Fruit fly (Drosophila melanogaster) whole organism, prepupa: ENCODE measurements around the gene CG3345.
A peak's percentile ranks its signal among the peaks of the same experiment; 100 is the strongest.

Experiments
- Blimp-1 ChIP-seq: fragments of 200-800 bp; sonication (Bioruptor generic); optimal IDR thresholded peaks from 3 replicates; lab custom pipeline; 2017; ENCODE audit warnings: missing biosample characterization, missing genetic modification characterization, mild to moderate bottlenecking, moderate library complexity, missing genetic modification reagents
- CG10631 ChIP-seq: fragments of 200-800 bp; sonication (Bioruptor generic); optimal IDR thresholded peaks from 2 replicates; lab custom pipeline; 2016; ENCODE audit warnings: missing biosample characterization, missing genetic modification characterization
- CG10669 ChIP-seq: fragments of 200-800 bp; sonication (Bioruptor generic); optimal IDR thresholded peaks from 3 replicates; lab custom pipeline; 2018; ENCODE audit warnings: missing biosample characterization, mild to moderate bottlenecking, missing genetic modification characterization, moderate library complexity
- CG11294 ChIP-seq: fragments of 200-800 bp; sonication (Bioruptor generic); IDR thresholded peaks from 2 replicates; pipeline ENCODE4 v1.3.6; 2022; ENCODE audit warnings: missing biosample characterization, missing genetic modification characterization
- CG15336 ChIP-seq: fragments of 200-800 bp; sonication (Bioruptor generic); IDR thresholded peaks from 2 replicates; pipeline ENCODE4 v1.3.6; 2022; ENCODE audit warnings: missing biosample characterization, missing genetic modification characterization
- CG1621 ChIP-seq: fragments of 200-800 bp; sonication (Bioruptor generic); optimal IDR thresholded peaks from 3 replicates; lab custom pipeline; 2018; ENCODE audit warnings: missing biosample characterization, mild to moderate bottlenecking, missing genetic modification characterization
- CG16779 ChIP-seq: fragments of 200-800 bp; sonication (Bioruptor generic); optimal IDR thresholded peaks from 3 replicates; lab custom pipeline; 2017; ENCODE audit warnings: missing biosample characterization, mild to moderate bottlenecking, missing genetic modification characterization
- CG3032 ChIP-seq: fragments of 200-800 bp; optimal IDR thresholded peaks from 2 replicates; lab custom pipeline; 2019; ENCODE audit warnings: missing biosample characterization, mild to moderate bottlenecking, missing genetic modification characterization, moderate library complexity
- CG31627 ChIP-seq: fragments of 200-800 bp; sonication (Bioruptor generic); optimal IDR thresholded peaks from 3 replicates; lab custom pipeline; 2016; ENCODE audit warnings: missing biosample characterization, missing genetic modification characterization
- CG32006 ChIP-seq: fragments of 200-800 bp; sonication (Bioruptor generic); optimal IDR thresholded peaks from 3 replicates; lab custom pipeline; 2017; ENCODE audit warnings: missing biosample characterization, mild to moderate bottlenecking, missing genetic modification characterization
- CG3919 ChIP-seq: fragments of 200-800 bp; sonication (Bioruptor generic); optimal IDR thresholded peaks from 3 replicates; lab custom pipeline; 2016; ENCODE audit warnings: missing biosample characterization, missing genetic modification characterization
- CG4318 ChIP-seq: fragments of 200-800 bp; sonication (Bioruptor generic); optimal IDR thresholded peaks from 3 replicates; lab custom pipeline; 2017; ENCODE audit warnings: missing biosample characterization, mild to moderate bottlenecking, missing genetic modification characterization
- CG6163 ChIP-seq: fragments of 200-800 bp; sonication (Bioruptor generic); IDR thresholded peaks from 3 replicates; pipeline ENCODE4 v1.3.6; 2022; ENCODE audit warnings: missing biosample characterization, missing genetic modification characterization
- CG6792 ChIP-seq: fragments of 200-800 bp; sonication (Bioruptor generic); optimal IDR thresholded peaks from 3 replicates; lab custom pipeline; 2016; ENCODE audit warnings: missing biosample characterization, missing genetic modification characterization
- CG6808 ChIP-seq: fragments of 200-800 bp; sonication (Bioruptor generic); optimal IDR thresholded peaks from 3 replicates; lab custom pipeline; 2017; ENCODE audit warnings: missing biosample characterization, missing genetic modification characterization, mild to moderate bottlenecking, moderate library complexity, missing genetic modification reagents
- CG6854 ChIP-seq: fragments of 200-800 bp; sonication (Bioruptor generic); optimal IDR thresholded peaks from 2 replicates; lab custom pipeline; 2017; ENCODE audit warnings: missing biosample characterization, mild to moderate bottlenecking, missing genetic modification characterization
- CG8119 ChIP-seq: fragments of 200-800 bp; sonication (Bioruptor generic); IDR thresholded peaks from 3 replicates; pipeline ENCODE4 v1.3.6; 2022; ENCODE audit warnings: missing biosample characterization, missing genetic modification characterization
- CG8319 ChIP-seq: fragments of 200-800 bp; sonication (Bioruptor generic); optimal IDR thresholded peaks from 3 replicates; lab custom pipeline; 2016; ENCODE audit warnings: missing biosample characterization, missing genetic modification characterization
- Eip78C ChIP-seq: fragments of 200-800 bp; sonication (Bioruptor generic); peaks from one replicate; lab custom pipeline; 2016; ENCODE audit warnings: missing biosample characterization, missing genetic modification characterization
- Ets21C ChIP-seq: fragments of 200-800 bp; sonication (Bioruptor generic); optimal IDR thresholded peaks from 3 replicates; lab custom pipeline; 2016; ENCODE audit warnings: missing biosample characterization, missing genetic modification characterization
- Ets96B ChIP-seq: fragments of 200-800 bp; optimal IDR thresholded peaks from 2 replicates; lab custom pipeline; 2019; ENCODE audit warnings: missing biosample characterization, mild to moderate bottlenecking, missing genetic modification characterization, moderate library complexity
- Lpt ChIP-seq: fragments of 200-800 bp; sonication (Bioruptor generic); optimal IDR thresholded peaks from 3 replicates; lab custom pipeline; 2016; ENCODE audit warnings: missing biosample characterization, missing genetic modification characterization
- Met ChIP-seq: fragments of 200-800 bp; sonication (Bioruptor generic); optimal IDR thresholded peaks from 3 replicates; lab custom pipeline; 2016; ENCODE audit warnings: missing biosample characterization, missing genetic modification characterization
- OdsH ChIP-seq: fragments of 200-800 bp; sonication (Bioruptor generic); optimal IDR thresholded peaks from 3 replicates; lab custom pipeline; 2016; ENCODE audit warnings: missing biosample characterization, missing genetic modification characterization
- Sox14 ChIP-seq: fragments of 200-800 bp; sonication (Bioruptor generic); optimal IDR thresholded peaks from 3 replicates; lab custom pipeline; 2016; ENCODE audit warnings: missing biosample characterization, missing genetic modification characterization
- Sox15 ChIP-seq: fragments of 200-800 bp; sonication (Bioruptor generic); optimal IDR thresholded peaks from 3 replicates; lab custom pipeline; 2016; ENCODE audit warnings: missing biosample characterization, missing genetic modification characterization
- achi ChIP-seq: fragments of 200-800 bp; sonication (Bioruptor generic); optimal IDR thresholded peaks from 3 replicates; lab custom pipeline; 2016; ENCODE audit warnings: missing biosample characterization, missing genetic modification characterization
- acj6 ChIP-seq: fragments of 200-800 bp; sonication (Bioruptor generic); optimal IDR thresholded peaks from 3 replicates; lab custom pipeline; 2016; ENCODE audit warnings: missing biosample characterization, missing genetic modification characterization
- cyc ChIP-seq: fragments of 200-800 bp; sonication (Bioruptor generic); optimal IDR thresholded peaks from 3 replicates; lab custom pipeline; 2016; ENCODE audit warnings: missing biosample characterization, missing genetic modification characterization
- dsx ChIP-seq: fragments of 200-800 bp; optimal IDR thresholded peaks from 3 replicates; lab custom pipeline; 2019; ENCODE audit warnings: missing biosample characterization, mild to moderate bottlenecking, missing genetic modification characterization, moderate library complexity; ENCODE audit not compliant: poor library complexity, severe bottlenecking
- eg ChIP-seq: fragments of 200-800 bp; sonication (Bioruptor generic); IDR thresholded peaks from 3 replicates; pipeline ENCODE4 v1.3.6; 2022; ENCODE audit warnings: missing biosample characterization, missing genetic modification characterization
- fd59A ChIP-seq: fragments of 200-800 bp; sonication (Bioruptor generic); optimal IDR thresholded peaks from 2 replicates; lab custom pipeline; 2017; ENCODE audit warnings: missing biosample characterization, mild to moderate bottlenecking, missing genetic modification characterization, missing genetic modification reagents
- fd85E ChIP-seq: fragments of 200-800 bp; sonication (Bioruptor generic); optimal IDR thresholded peaks from 3 replicates; lab custom pipeline; 2016; ENCODE audit warnings: missing biosample characterization, missing genetic modification characterization
- lz ChIP-seq: fragments of 200-800 bp; sonication (Bioruptor generic); optimal IDR thresholded peaks from 3 replicates; lab custom pipeline; 2016; ENCODE audit warnings: missing biosample characterization, missing genetic modification characterization
- pdm3 ChIP-seq: fragments of 200-800 bp; sonication (Bioruptor generic); optimal IDR thresholded peaks from 3 replicates; lab custom pipeline; 2016; ENCODE audit warnings: missing biosample characterization, missing genetic modification characterization
- ss ChIP-seq, 2 experiments: fragments of 200-800 bp; sonication (Bioruptor generic); optimal IDR thresholded peaks; 2 replicates in 1 of 2; 3 replicates in 1 of 2; lab custom pipeline; 2017 to 2018; ENCODE audit warnings: mild to moderate bottlenecking in 2 of 2, missing biosample characterization in 2 of 2, missing genetic modification characterization in 2 of 2, moderate library complexity in 1 of 2
- topi ChIP-seq: fragments of 200-800 bp; sonication (Bioruptor generic); optimal IDR thresholded peaks from 3 replicates; lab custom pipeline; 2016; ENCODE audit warnings: missing biosample characterization, missing genetic modification characterization
- vri ChIP-seq: fragments of 200-800 bp; sonication (Bioruptor generic); optimal IDR thresholded peaks from 3 replicates; lab custom pipeline; 2016; ENCODE audit warnings: missing biosample characterization, mild to moderate bottlenecking, missing genetic modification characterization

The CG3345 gene

dm6 chr2L:291657-292056, 22.8 kb downstream of the CG3345 start, which contains the start of gene CG3625:
CG3625 (minus strand) TSS chr2L:291795.
- no peak for TF ChIP-seq fd85E (GFP tag; lab: Kevin White, UChicago)
- no peak for TF ChIP-seq vri (GFP tag; lab: Kevin White, UChicago)
- TF ChIP-seq CG31627 (GFP tag; lab: Kevin White, UChicago) = no peak
- TF ChIP-seq dsx (GFP tag; lab: Kevin White, UChicago) = no peak
- TF ChIP-seq Met = no peak
- no peak for TF ChIP-seq CG15336
- no peak for TF ChIP-seq CG8319 (GFP tag; lab: Kevin White, UChicago)
- no peak for TF ChIP-seq CG32006 (GFP tag; lab: Kevin White, UChicago)
- no peak for TF ChIP-seq achi (GFP tag; lab: Kevin White, UChicago)
- no peak for TF ChIP-seq CG6808 (GFP tag; lab: Kevin White, UChicago)
- no peak for TF ChIP-seq CG3032
- TF ChIP-seq OdsH (GFP tag; lab: Kevin White, UChicago) = no peak
- no peak for TF ChIP-seq CG3919 (GFP tag; lab: Kevin White, UChicago)
- TF ChIP-seq CG4318 (GFP tag; lab: Kevin White, UChicago) = no peak
- TF ChIP-seq CG8119 (GFP tag; lab: Robert Waterston, UW) = no peak
- TF ChIP-seq pdm3 (GFP tag; lab: Kevin White, UChicago) = no peak
- no peak for TF ChIP-seq CG6163 (GFP tag; lab: Robert Waterston, UW)
- TF ChIP-seq CG10669 = no peak

DNA sequence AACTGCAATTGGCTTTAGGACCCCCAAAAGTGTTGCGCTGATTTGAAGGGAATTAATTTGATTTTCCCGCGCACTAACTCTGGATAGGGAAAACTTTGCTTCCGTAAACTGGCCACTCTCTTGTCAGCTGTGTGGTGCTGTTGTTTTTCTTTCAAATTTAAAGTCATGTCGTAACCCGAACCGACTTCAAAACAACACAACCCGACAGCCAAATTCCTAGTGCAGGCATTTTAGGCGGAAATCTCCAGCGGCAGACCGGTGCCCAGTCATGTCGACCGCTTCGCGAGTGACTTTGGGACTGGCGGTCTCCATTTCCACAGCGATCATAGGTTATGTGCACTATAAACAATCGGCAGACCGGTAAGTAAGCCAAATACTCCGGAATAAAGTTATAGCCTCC, 23.4 kb downstream of the CG3345 start, which contains the start of gene CG11562:
CG11562 (plus strand) TSS at position 119 of the 400 bp plus-strand sequence.
- TF ChIP-seq Eip78C (GFP tag; lab: Kevin White, UChicago) (peak; percentile 18), CG6792 (no peak), CG3919 (GFP tag; lab: Kevin White, UChicago) (no peak), vri (GFP tag; lab: Kevin White, UChicago) (no peak), CG16779 (tag; lab: Kevin White, UChicago) (no peak), Sox15 (GFP tag; lab: Kevin White, UChicago) (no peak)
- TF ChIP-seq, all 60 proteins: peak for 1

- no peak for TF ChIP-seq Blimp-1 (GFP tag; lab: Kevin White, UChicago)
- peak in 1 of 2 experiments; percentile 12 for TF ChIP-seq ss (GFP tag; optimal IDR thresholded peaks at IDR 0.05; lab: Kevin White, UChicago)
- TF ChIP-seq CG31627 (GFP tag; lab: Kevin White, UChicago) = peak; percentile 3
- peak; percentile 20 for TF ChIP-seq Sox14 (GFP tag; lab: Kevin White, UChicago)
- TF ChIP-seq acj6 (GFP tag; lab: Kevin White, UChicago) = peak; percentile 9
- no peak for TF ChIP-seq CG16779 (tag; lab: Kevin White, UChicago)
- peak; percentile 64 for TF ChIP-seq Eip78C (GFP tag; lab: Kevin White, UChicago)
- no peak for TF ChIP-seq CG10631 (GFP tag; lab: Kevin White, UChicago)
Measured at dm6 chr2L:294452-295362, 25.8 kb downstream of the CG3345 start, which contains the start of the genes U2af38 and Stip1. U2af38 (minus strand) TSS chr2L:294681. Stip1 (plus strand) TSS chr2L:295122.

- TF ChIP-seq dsx (GFP tag; lab: Kevin White, UChicago) (peak; percentile 74), topi (peak; percentile 86), CG1621 (peak; percentile 67), lz (GFP tag; lab: Kevin White, UChicago) (peak; percentile 90), CG6854 (GFP tag; lab: Kevin White, UChicago) (peak; percentile 18), CG3919 (GFP tag; lab: Kevin White, UChicago) (peak; percentile 93), Lpt (GFP tag; lab: Kevin White, UChicago) (peak; percentile 83), cyc (GFP tag; lab: Kevin White, UChicago) (peak; percentile 93), fd59A (GFP tag; lab: Kevin White, UChicago) (peak; percentile 85), fd85E (GFP tag; lab: Kevin White, UChicago) (peak; percentile 76), vri (GFP tag; lab: Kevin White, UChicago) (peak; percentile 90), CG11294 (GFP tag; lab: Robert Waterston, UW) (peak; percentile 67; the same call in 1 of the 2 replicates), achi (GFP tag; lab: Kevin White, UChicago) (peak; percentile 89), Sox15 (GFP tag; lab: Kevin White, UChicago) (peak; percentile 90), CG16779 (tag; lab: Kevin White, UChicago) (peak; percentile 38), ss (GFP tag; optimal IDR thresholded peaks at IDR 0.05; lab: Kevin White, UChicago) (peak; percentile 47 to 80), Eip78C (GFP tag; lab: Kevin White, UChicago) (peak; percentile 95), CG8119 (GFP tag; lab: Robert Waterston, UW) (peak; percentile 92), CG6808 (GFP tag; lab: Kevin White, UChicago) (peak; percentile 79), Ets96B (tag; lab: Kevin White, UChicago) (peak; percentile 87), OdsH (GFP tag; lab: Kevin White, UChicago) (peak; percentile 94), eg (GFP tag; lab: Robert Waterston, UW) (peak; percentile 81), Ets21C (peak; percentile 84)
Measured at dm6 chr2L:297480-298284, 28.8 kb downstream of the CG3345 start, which contains the start of gene Pi3K21B. Pi3K21B (plus strand) TSS chr2L:297880.
